Worm (Caenorhabditis elegans) whole organism, L4/young adult: ENCODE data around the gene K09F6.9.
"Not testable (repeated sequence)": the region's sequence is repeated elsewhere in the genome, so short reads cannot be mapped to it uniquely, and the experiment has no call there.

Experiments
- W03F9.2 ChIP-seq: fragments of 150-350 bp; optimal IDR thresholded peaks from 2 replicates; lab custom pipeline; 2014; ENCODE audit warnings: missing biosample characterization, missing genetic modification characterization
- dao-5 ChIP-seq: sonication (generic microtip); optimal IDR thresholded peaks from 2 replicates; lab custom pipeline; 2016; ENCODE audit warnings: missing genotype, missing genetic modification characterization, moderate library complexity, missing compliant biosample characterization
- him-1 ChIP-seq: sonication (generic microtip); optimal IDR thresholded peaks from 2 replicates; lab custom pipeline; 2016; ENCODE audit warnings: missing genotype, missing genetic modification reagents, missing genetic modification characterization, missing compliant biosample characterization

The K09F6.9 gene

DNA sequence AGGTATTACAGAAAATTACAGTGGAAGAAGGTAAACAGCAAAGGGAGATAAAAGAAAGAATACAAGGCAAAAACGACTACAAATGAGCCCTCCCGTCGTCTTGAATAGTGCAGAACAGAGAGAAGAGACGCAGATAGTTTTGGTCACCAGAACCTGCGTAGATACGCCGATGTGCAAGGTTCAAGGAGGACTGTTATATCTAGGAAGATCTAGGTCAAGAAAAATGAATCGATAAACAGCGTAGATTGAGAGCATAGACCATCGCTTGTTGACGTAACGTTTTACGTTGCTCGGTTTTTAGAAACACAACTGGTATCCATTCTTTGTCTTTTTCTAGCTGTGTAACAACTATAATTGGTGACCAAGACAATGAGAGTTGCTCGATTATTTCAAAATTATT lies 18.4 kb upstream of the K09F6.9 start, which contains the start of gene B0281.5:
Gene B0281.5 (minus strand): TSS at position 101 of the 400 bp plus-strand sequence.
- no peak for TF ChIP-seq W03F9.2 (tag; lab: Kevin White, UChicago)
- no peak for TF ChIP-seq dao-5 (tag; lab: Kevin White, UChicago)
- TF ChIP-seq him-1 (tag; lab: Kevin White, UChicago), result no peak

DNA sequence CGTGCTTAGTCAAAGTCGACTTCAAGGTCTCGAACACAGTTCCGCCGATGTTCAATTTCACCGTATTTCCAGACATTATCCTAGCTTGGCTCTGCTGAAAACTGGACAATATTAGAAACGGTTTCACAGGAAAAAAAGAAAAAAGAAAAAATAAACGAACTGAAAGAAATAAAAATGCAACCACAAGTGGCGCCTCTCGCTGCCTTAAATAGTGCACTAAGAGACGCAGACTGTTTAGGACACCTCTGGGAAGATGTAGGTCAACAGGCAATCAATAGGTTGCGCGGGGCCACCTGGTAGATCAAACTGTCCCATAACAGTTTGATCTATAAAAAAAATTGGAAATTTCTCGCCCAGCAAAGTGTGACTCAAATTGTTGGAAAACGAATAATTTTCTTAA lies 16.2 kb upstream of the K09F6.9 start, which contains the start of gene B0281.4:
Gene B0281.4 (minus strand): TSS at position 101 of the 400 bp plus-strand sequence.
- TF ChIP-seq him-1 (tag; lab: Kevin White, UChicago), result no peak
- no peak for TF ChIP-seq dao-5 (tag; lab: Kevin White, UChicago)
- no peak for TF ChIP-seq W03F9.2 (tag; lab: Kevin White, UChicago)

DNA sequence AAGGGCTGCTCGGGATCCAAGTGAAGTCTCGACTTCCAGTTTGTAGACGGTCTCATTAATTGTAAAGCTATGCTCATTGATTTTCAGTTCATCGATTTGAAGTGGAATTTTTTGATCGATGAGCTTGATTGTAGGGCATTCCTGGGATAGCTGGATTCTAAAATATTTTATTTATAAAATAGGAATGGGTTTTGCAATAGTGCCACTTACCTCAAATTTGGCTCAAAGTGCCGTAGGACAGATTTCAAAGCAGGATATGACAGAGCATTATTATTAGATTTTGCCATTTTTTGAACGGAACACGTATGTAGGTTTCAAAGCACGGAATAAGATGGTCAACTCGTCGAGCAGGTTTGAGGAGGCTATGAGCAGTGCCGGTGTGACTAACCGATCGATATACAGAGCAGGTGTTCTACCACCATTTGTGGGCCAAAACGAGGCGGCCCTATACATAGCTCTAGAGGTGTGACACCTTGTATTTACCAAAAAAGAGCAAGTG lies 13.4 kb upstream of the K09F6.9 start, which contains the start of gene fbxc-25:
Gene fbxc-25 (minus strand): TSS at position 449 of the 499 bp plus-strand sequence.
- TF ChIP-seq dao-5 (tag; lab: Kevin White, UChicago) (no peak), him-1 (tag; lab: Kevin White, UChicago) (no peak), W03F9.2 (tag; lab: Kevin White, UChicago) (no peak)

DNA sequence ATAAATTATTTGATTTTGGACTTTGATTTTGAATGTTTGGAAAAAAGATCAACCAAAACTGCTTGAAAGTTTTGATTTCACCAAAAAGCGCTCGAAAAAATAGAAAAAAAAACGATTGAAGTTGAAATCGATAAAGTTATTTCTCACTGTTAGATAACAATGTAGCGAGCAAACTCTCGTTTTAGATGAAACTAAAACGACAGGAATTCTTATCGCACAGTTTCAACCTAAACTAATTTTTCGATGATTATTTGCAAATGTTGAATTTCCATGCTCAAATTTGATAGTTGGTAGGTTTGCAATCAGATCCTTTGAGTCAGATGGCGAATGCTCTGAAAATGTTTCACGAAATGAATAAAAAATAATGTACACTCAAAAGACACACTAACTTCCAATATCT lies 10.1 kb upstream of the K09F6.9 start:
- TF ChIP-seq W03F9.2 (tag; lab: Kevin White, UChicago) (no peak), dao-5 (tag; lab: Kevin White, UChicago) (no peak), him-1 (tag; lab: Kevin White, UChicago) (no peak)

DNA sequence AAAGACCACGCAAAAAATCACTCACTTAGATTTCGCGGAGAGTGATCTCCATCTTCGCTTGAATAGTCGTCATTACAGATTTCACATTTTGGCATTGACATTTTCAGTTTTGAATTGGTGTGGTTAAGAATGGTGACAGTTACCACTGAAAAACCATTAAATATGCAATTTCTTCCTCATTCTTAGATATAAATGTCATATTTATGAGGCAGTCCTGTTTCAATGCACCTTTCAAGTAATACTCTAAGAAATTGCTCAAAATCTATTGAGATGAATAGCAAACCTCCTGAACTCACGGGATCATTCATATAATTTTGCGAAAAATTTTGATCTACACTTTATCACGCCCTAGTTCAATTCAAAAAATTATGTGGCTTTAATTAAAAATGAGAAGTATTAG lies 9.5 kb upstream of the K09F6.9 start, which contains the start of gene K09F6.7:
Gene K09F6.7 (minus strand): TSS at position 101 of the 400 bp plus-strand sequence.
- no peak for TF ChIP-seq him-1 (tag; lab: Kevin White, UChicago)
- no peak for TF ChIP-seq W03F9.2 (tag; lab: Kevin White, UChicago)
- no peak for TF ChIP-seq dao-5 (tag; lab: Kevin White, UChicago)

DNA sequence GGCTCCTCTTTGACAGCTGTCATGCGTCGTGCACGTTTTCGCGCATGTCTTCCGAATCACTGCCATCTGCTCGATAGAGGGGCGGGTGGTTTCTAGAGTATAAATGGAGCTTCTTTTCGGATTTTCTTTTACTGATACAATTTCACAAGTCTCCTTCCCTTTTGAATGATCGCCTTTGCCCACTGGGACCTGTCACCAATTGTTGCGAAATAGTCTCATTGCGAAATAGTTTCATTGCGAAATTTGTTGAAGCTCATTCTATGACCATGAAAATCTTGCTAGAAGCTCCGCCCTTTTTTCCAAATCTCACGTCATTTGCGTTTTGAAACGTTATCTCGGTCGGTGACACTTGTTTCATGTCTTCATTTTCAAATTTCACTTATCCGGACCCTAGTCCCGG lies 6.9 kb upstream of the K09F6.9 start:
- no peak for TF ChIP-seq dao-5 (tag; lab: Kevin White, UChicago)
- no peak for TF ChIP-seq W03F9.2 (tag; lab: Kevin White, UChicago)
- TF ChIP-seq him-1 (tag; lab: Kevin White, UChicago), result no peak

DNA sequence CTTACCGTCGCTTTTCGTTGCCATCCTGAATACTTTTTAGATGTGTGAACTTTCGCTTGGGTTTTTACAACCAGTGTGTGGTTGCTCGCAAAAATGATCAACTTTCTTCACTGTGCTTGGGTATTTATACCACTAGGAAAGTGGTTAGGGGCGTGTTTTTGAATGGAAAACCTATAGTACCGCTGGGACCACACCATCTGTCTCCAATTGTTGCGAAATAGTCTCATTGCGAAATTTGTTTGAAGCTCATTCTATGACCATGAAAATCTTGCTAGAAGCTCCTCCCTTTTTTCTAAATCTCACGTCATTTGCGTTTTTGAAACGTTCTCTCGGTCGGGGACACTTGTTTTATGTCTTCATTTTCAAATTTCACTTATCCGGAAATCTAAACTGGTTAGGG lies 6.3 kb upstream of the K09F6.9 start, which contains the start of the genes K09F6.10 and K09F6.13:
Gene K09F6.10 (minus strand): TSS at position 86 of the 400 bp plus-strand sequence.
Gene K09F6.13 (plus strand): TSS at position 317 of the 400 bp plus-strand sequence.
- no peak for TF ChIP-seq W03F9.2 (tag; lab: Kevin White, UChicago)
- TF ChIP-seq dao-5 (tag; lab: Kevin White, UChicago), result no peak
- no peak for TF ChIP-seq him-1 (tag; lab: Kevin White, UChicago)

DNA sequence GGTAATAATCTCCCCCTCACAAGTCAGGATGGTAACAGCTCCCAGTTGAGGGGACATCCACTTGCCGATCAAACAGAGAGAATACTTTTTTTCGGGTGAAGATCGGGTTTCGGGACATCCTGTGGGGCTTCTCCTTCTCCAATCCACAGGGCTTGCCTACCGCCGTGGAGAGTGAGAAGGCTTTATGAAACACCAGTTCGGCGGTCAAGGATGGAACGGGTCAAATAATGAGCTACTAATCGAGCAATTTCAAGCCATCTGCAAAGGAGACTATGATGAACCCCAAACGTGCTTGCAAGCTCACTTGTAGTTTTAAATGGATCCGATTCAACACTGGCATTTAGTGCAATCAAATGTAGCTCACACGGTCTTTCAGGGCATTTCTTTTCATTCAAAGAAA lies 2.2 kb upstream of the K09F6.9 start:
- TF ChIP-seq dao-5 (tag; lab: Kevin White, UChicago) (no peak), him-1 (tag; lab: Kevin White, UChicago) (no peak), W03F9.2 (tag; lab: Kevin White, UChicago) (no peak)

DNA sequence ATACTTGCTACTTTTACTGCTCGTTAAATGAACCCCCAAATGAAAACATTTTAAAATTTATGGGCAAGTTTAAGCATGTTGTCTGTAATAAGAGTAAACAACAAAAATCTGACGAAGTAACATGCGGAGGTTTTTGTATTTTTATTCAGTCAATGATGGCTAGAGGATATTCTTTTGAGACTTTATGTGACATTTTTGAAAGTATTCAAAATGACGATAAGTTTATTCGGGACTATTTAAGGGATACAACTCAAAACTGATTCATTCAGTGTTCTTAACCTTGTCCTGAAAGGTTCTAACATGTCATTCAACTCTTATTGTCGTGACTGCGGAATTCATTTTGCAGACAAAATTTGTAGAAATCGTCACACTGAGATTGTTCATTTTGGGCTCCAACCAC lies 2.7 kb downstream of the K09F6.9 start, which contains the start of gene K09F6.11:
Gene K09F6.11 (plus strand): TSS at position 301 of the 400 bp plus-strand sequence.
- TF ChIP-seq W03F9.2 (tag; lab: Kevin White, UChicago) (no peak), dao-5 (tag; lab: Kevin White, UChicago) (no peak), him-1 (tag; lab: Kevin White, UChicago) (no peak)

DNA sequence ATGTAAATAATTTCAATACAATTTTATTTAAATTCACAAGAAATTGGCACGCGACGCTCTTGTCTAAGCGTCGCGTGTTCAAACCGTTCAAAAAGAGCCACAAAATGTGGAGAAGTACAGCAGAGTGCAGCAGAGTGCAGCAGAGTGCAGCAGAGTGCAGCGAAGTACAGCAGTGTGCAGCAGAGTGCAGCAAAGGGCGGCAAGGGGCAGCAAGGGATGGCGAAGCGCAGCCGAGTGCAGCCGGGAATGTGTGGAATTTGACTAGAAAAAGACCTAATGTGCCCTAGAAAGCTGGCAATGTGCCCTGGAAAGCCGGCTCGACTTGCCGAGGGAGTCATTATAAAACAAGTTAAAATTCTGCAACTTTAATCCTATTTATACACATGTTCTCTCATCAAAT lies 3.2 kb downstream of the K09F6.9 start, which contains the start of gene K09F6.6:
Gene K09F6.6 (minus strand): TSS at position 43 of the 400 bp plus-strand sequence.
- no peak for TF ChIP-seq him-1 (tag; lab: Kevin White, UChicago)
- TF ChIP-seq W03F9.2 (tag; lab: Kevin White, UChicago), result no peak
- no peak for TF ChIP-seq dao-5 (tag; lab: Kevin White, UChicago)

DNA sequence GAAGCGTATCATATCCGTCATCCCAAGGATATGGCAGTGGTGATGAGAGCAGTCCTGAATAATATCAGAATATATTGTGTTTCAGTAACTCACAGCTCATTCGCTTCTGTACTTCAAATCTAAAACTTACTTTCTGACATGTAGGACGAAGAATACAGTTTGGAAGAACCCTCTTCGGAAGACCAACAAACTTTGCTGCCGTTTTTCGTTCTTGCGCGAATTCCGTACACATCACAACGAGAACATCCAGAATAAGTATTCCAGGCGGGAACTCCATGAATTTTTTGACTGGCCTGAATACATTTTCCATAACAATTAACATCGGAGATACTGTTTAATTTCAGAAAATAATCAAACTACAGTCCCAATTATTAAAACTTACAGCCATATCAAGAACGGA lies 5.1 kb downstream of the K09F6.9 start, which contains the start of gene K09F6.15:
Gene K09F6.15 (minus strand): TSS at position 101 of the 400 bp plus-strand sequence.
- TF ChIP-seq dao-5 (tag; lab: Kevin White, UChicago) (no peak), W03F9.2 (tag; lab: Kevin White, UChicago) (no peak), him-1 (tag; lab: Kevin White, UChicago) (no peak)

DNA sequence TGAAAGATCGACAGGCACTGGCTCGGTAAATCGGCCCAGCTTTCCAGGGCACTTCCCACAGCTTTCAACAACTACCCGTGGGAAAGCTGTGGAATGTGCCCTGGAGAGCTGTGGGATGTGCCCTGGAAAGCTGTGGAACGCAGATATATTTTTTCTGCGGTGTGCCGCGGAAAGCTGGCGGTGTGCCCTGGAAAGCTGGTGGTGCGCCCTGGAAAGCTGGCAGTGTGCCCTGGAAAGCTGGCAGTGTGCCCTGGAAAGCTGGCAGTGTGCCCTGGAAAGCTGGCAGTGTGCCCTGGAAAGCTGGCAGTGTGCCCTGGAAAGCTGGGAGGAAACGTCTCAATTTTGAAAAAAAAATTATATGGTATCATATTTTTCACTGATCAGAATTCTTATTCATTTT lies 8.7 kb downstream of the K09F6.9 start:
- TF ChIP-seq him-1 (tag; lab: Kevin White, UChicago), result no peak
- TF ChIP-seq W03F9.2 (tag; lab: Kevin White, UChicago), result no peak
- no peak for TF ChIP-seq dao-5 (tag; lab: Kevin White, UChicago)

DNA sequence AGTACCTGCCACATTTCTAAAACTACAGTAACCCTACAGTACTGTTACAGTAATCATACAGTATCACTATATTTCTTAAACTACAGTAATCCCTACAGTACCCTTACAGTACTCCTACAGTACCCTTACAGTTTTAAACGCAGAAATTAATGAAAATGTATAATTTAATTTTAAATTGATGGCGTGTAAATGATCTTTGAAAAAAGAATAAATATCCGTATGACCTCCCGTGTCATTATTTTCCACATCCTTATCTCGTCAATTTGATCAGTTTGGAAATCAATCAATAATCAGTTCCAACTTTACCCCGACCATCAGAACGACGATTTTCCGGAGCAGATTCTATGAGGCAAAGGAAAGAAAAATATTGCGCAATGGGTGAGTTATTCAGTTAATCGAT lies 27.6 kb downstream of the K09F6.9 start, which contains the start of gene K09F6.3:
Gene K09F6.3 (plus strand): TSS at position 301 of the 400 bp plus-strand sequence.
- TF ChIP-seq W03F9.2, him-1, dao-5 (tag; lab: Kevin White, UChicago): not testable (repeated sequence)
